Worm (Caenorhabditis elegans) whole organism, L2 larva: Measurements from ENCODE around the gene ncx-3.

Experiments used
- Y55F3AM.14 ChIP-seq: fragments of 200-800 bp; sonication (Bioruptor generic); optimal IDR thresholded peaks from 2 replicates; lab custom pipeline; 2018; ENCODE audit warnings: mild to moderate bottlenecking, missing genetic modification characterization, missing compliant biosample characterization
- aly-2 ChIP-seq: fragments of 150-350 bp; optimal IDR thresholded peaks from 2 replicates; lab custom pipeline; 2014; ENCODE audit warnings: missing biosample characterization, missing genetic modification characterization
- ama-1 ChIP-seq: fragments of 150-350 bp; optimal IDR thresholded peaks from 2 replicates; lab custom pipeline; 2018; ENCODE audit warnings: inconsistent platforms
- ceh-16 ChIP-seq: fragments of 150-350 bp; optimal IDR thresholded peaks from 2 replicates; lab custom pipeline; 2014; ENCODE audit warnings: missing biosample characterization, missing genetic modification characterization
- lin-13 ChIP-seq: fragments of 150-350 bp; optimal IDR thresholded peaks from 2 replicates; lab custom pipeline; 2014; ENCODE audit warnings: missing biosample characterization, missing genetic modification reagents, missing genetic modification characterization
- lsy-2 ChIP-seq, 2 experiments: fragments of 150-350 bp in 1 of 2; sonication (generic microtip) in 1 of 2; optimal IDR thresholded peaks; 2 replicates each; lab custom pipeline; 2014 to 2017; ENCODE audit warnings: missing biosample characterization in 2 of 2, missing genetic modification characterization in 2 of 2
- mdl-1 ChIP-seq, 2 experiments: fragments of 150-350 bp in 1 of 2; sonication (generic microtip) in 1 of 2; optimal IDR thresholded peaks; 2 replicates each; lab custom pipeline; 2017; ENCODE audit warnings: missing biosample characterization in 2 of 2, missing genetic modification characterization in 2 of 2
- nhr-11 ChIP-seq: fragments of 150-350 bp; optimal IDR thresholded peaks from 2 replicates; lab custom pipeline; 2014; ENCODE audit warnings: missing biosample characterization, missing genetic modification characterization
- nhr-129 ChIP-seq: fragments of 150-350 bp; optimal IDR thresholded peaks from 2 replicates; lab custom pipeline; 2014; ENCODE audit warnings: missing biosample characterization, missing genetic modification characterization
- nhr-237 ChIP-seq: fragments of 150-350 bp; optimal IDR thresholded peaks from 2 replicates; lab custom pipeline; 2014; ENCODE audit warnings: missing biosample characterization, missing genetic modification characterization
- nhr-77 ChIP-seq: fragments of 150-350 bp; optimal IDR thresholded peaks from 2 replicates; lab custom pipeline; 2014; ENCODE audit warnings: missing biosample characterization, missing genetic modification characterization
- skn-1 ChIP-seq: sonication (generic microtip); optimal IDR thresholded peaks from 2 replicates; lab custom pipeline; 2017; ENCODE audit warnings: missing biosample characterization, missing genetic modification characterization
- zag-1 ChIP-seq: fragments of 150-350 bp; optimal IDR thresholded peaks from 2 replicates; lab custom pipeline; 2014; ENCODE audit warnings: missing biosample characterization, missing genetic modification characterization

DNA sequence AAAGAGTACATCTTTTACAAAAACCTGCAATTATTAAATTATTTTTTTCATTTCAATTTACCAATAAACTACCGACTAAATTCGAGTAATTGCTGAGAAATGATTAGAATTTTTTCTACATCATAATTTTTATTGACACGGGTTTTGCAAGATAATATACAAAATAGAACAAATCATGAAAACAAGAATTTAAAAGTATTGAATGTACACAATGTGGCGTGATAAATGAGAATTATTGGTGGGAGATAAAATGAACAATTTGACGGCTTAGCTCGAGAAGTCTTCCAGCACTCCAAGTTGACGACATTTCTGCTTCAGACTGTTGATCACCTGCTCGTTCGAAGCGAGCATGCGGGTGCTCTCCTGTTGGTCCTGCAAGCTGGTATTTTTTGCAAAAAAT lies 21.2 kb upstream of the ncx-3 start, which contains the start of gene R102.4:
- no peak for TF ChIP-seq skn-1 (tag; lab: Kevin White, UChicago)
- no peak for TF ChIP-seq nhr-237 (tag; lab: Kevin White, UChicago)
- TF ChIP-seq lsy-2 (tag; optimal IDR thresholded peaks at IDR 0.05; lab: Kevin White, UChicago): no peak
- TF ChIP-seq lin-13 (GFP tag; lab: Kevin White, UChicago): no peak
- TF ChIP-seq zag-1 (tag; lab: Kevin White, UChicago): no peak
- TF ChIP-seq nhr-129 (tag; lab: Kevin White, UChicago): no peak
- TF ChIP-seq ceh-16 (tag; lab: Kevin White, UChicago): no peak
- TF ChIP-seq nhr-77: no peak
- TF ChIP-seq mdl-1 (tag; optimal IDR thresholded peaks at IDR 0.05; lab: Kevin White, UChicago): no peak
- TF ChIP-seq aly-2 (tag; lab: Kevin White, UChicago): no peak
- TF ChIP-seq nhr-11 (tag; lab: Kevin White, UChicago): no peak
- TF ChIP-seq Y55F3AM.14 (GFP tag; lab: Kevin White, UChicago): no peak
- no peak for TF ChIP-seq ama-1
